Worm (Caenorhabditis elegans): ENCODE data around the gene madf-4.

The madf-4 gene

DNA sequence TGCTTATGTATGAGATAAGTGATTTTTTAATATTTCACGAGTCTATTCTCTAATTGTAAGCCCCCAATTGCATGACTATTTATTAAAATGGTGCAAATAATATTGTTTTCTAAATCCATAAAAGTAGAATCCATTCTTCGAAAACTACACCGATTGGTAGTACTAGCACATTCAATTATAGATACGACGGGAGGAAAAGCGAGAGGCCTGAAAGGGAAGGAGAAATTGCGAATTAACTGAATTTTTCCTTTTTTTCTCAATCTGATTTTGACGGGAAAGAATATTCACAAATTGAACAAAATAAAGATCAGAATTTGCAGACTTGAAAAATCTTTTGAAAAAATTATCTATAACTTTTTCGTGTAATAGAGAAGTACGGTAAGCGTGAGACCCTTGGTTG, 14.9 kb upstream of the madf-4 start:
- peak; percentile 54 for TF ChIP-seq unc-42 (tag; optimal IDR thresholded peaks at IDR 0.05)
- no peak for TF ChIP-seq hlh-15 (tag; optimal IDR thresholded peaks at IDR 0.05)

ce11 chrV:9976138-9976537, 13.8 kb upstream of the madf-4 start, which contains the start of gene unc-41:
Gene unc-41 (minus strand): TSS chrV:9976238.
- TF ChIP-seq ceh-34 (tag; optimal IDR thresholded peaks at IDR 0.05) (no peak), T23F11.4 (GFP tag; optimal IDR thresholded peaks at IDR 0.05) (no peak), fax-1 (tag; optimal IDR thresholded peaks at IDR 0.05) (no peak), nfya-1 (tag; optimal IDR thresholded peaks at IDR 0.05) (no peak), pha-2 (tag; optimal IDR thresholded peaks at IDR 0.05) (no peak), pros-1 (tag; optimal IDR thresholded peaks at IDR 0.05) (no peak), mec-3 (tag; optimal IDR thresholded peaks at IDR 0.05; ENCODE audit: borderline replicate concordance) (no peak), ceh-31 (tag; optimal IDR thresholded peaks at IDR 0.05) (no peak), K02D7.2 (tag; optimal IDR thresholded peaks at IDR 0.05) (no peak), pag-3 (tag; optimal IDR thresholded peaks at IDR 0.05; ENCODE audit: borderline replicate concordance) (no peak), lin-11 (tag; optimal IDR thresholded peaks at IDR 0.05) (no peak)

DNA sequence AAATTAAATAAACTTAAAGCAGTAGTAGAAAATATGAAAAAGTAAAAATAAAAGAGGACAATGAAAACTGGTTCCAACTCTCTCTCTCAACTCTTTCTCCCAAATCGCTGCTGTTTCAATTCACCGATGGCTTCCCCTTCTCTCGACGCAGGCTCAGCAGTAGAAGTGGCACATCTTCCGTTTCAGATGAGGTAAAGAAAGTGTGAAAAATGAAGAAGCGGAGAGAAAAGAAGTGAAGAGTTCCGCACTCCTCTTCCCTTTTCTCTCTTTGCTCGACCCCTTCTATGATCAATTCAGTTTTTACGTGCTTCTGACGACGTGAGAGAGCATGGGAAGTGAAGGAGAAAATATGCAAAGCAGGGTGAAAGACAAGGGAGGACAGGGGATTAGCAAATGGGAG, 12.0 kb upstream of the madf-4 start:
- TF ChIP-seq unc-42 (tag; optimal IDR thresholded peaks at IDR 0.05) (peak; percentile 62), ceh-31 (tag; optimal IDR thresholded peaks at IDR 0.05) (peak; percentile 30), pag-3 (tag; optimal IDR thresholded peaks at IDR 0.05; ENCODE audit: borderline replicate concordance) (no peak), nfya-1 (tag; optimal IDR thresholded peaks at IDR 0.05) (peak; percentile 28)

DNA sequence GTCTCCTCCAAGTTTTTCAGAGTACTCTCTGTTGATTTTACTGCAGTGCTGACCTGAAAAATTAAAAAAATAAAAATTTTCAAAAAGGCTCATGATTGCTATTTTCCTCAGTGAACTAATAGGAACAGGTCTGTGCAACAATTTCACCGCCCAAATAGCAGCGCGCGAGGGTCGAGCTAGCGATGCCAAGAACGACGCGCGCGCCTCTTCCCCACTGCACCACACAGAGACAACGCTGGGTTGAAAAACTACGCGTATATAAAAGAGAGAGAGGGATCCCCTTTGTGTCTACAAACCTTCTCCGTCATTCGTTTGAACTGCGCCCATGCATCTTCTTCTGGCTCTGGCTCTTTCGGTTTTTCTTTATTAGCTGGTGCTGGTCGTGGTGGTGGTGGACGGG, 7.8 kb upstream of the madf-4 start:
- peak; percentile 95 for TF ChIP-seq unc-86 (tag; optimal IDR thresholded peaks at IDR 0.05)
- TF ChIP-seq ceh-6 (GFP tag; optimal IDR thresholded peaks at IDR 0.05): peak; percentile 94
- peak; percentile 85 for TF ChIP-seq fax-1 (tag; optimal IDR thresholded peaks at IDR 0.05)
- TF ChIP-seq hlh-8 (tag; optimal IDR thresholded peaks at IDR 0.05): peak; percentile 79
- peak; percentile 43 for TF ChIP-seq odd-2 (tag; optimal IDR thresholded peaks at IDR 0.05)
- peak; percentile 95 for TF ChIP-seq dmd-4 (tag; optimal IDR thresholded peaks at IDR 0.05; ENCODE audit: borderline replicate concordance)
- peak; percentile 89 for TF ChIP-seq tbx-2 (tag; optimal IDR thresholded peaks at IDR 0.05)
- peak; percentile 78 for TF ChIP-seq ceh-48 (tag; optimal IDR thresholded peaks at IDR 0.05)
- peak; percentile 97 for TF ChIP-seq gmeb-2 (tag; optimal IDR thresholded peaks at IDR 0.05)
- TF ChIP-seq hlh-15 (tag; optimal IDR thresholded peaks at IDR 0.05): peak; percentile 93
- peak; percentile 82 for TF ChIP-seq ceh-31 (tag; optimal IDR thresholded peaks at IDR 0.05)
- peak; percentile 95 for TF ChIP-seq pat-9 (tag; optimal IDR thresholded peaks at IDR 0.05)
- peak; percentile 60 for TF ChIP-seq pros-1 (tag; optimal IDR thresholded peaks at IDR 0.05)
- peak; percentile 95 for TF ChIP-seq ztf-16 (tag; optimal IDR thresholded peaks at IDR 0.05)
- TF ChIP-seq K02D7.2 (tag; optimal IDR thresholded peaks at IDR 0.05): peak; percentile 89
- TF ChIP-seq che-1 (tag; optimal IDR thresholded peaks at IDR 0.05): peak; percentile 91
- TF ChIP-seq ceh-22 (tag; optimal IDR thresholded peaks at IDR 0.05): no peak
- no peak for TF ChIP-seq pha-4 (tag; optimal IDR thresholded peaks at IDR 0.05)
- peak; percentile 81 for TF ChIP-seq eyg-1 (tag; optimal IDR thresholded peaks at IDR 0.05)
- peak; percentile 91 for TF ChIP-seq C38D4.7 (GFP tag; optimal IDR thresholded peaks at IDR 0.05)
- TF ChIP-seq rnt-1 (tag; optimal IDR thresholded peaks at IDR 0.05): peak; percentile 77
- peak; percentile 93 for TF ChIP-seq elt-2 (tag; optimal IDR thresholded peaks at IDR 0.05)
- peak; percentile 74 for TF ChIP-seq zip-5 (tag; optimal IDR thresholded peaks at IDR 0.05)
- peak; percentile 87 for TF ChIP-seq nhr-232 (tag; optimal IDR thresholded peaks at IDR 0.05)
- TF ChIP-seq Y22D7AL.16 (tag; optimal IDR thresholded peaks at IDR 0.05): peak; percentile 87
- TF ChIP-seq sox-4 (tag; optimal IDR thresholded peaks at IDR 0.05): peak; percentile 93
- TF ChIP-seq fkh-10 (GFP tag; optimal IDR thresholded peaks at IDR 0.05): peak; percentile 15
- TF ChIP-seq nfya-1 (tag; optimal IDR thresholded peaks at IDR 0.05): peak; percentile 78
- TF ChIP-seq ceh-9 (tag; optimal IDR thresholded peaks at IDR 0.05): peak; percentile 90
- peak; percentile 95 for TF ChIP-seq ceh-34 (tag; optimal IDR thresholded peaks at IDR 0.05)
- TF ChIP-seq syd-9 (tag; optimal IDR thresholded peaks at IDR 0.05): peak; percentile 96
- TF ChIP-seq ama-1 (optimal IDR thresholded peaks at IDR 0.05): no peak
- TF ChIP-seq lin-11 (tag; optimal IDR thresholded peaks at IDR 0.05): peak; percentile 88
- peak; percentile 85 for TF ChIP-seq sdc-2 (tag; optimal IDR thresholded peaks at IDR 0.05)
- peak; percentile 90 for TF ChIP-seq npax-4 (tag; optimal IDR thresholded peaks at IDR 0.05)
- TF ChIP-seq ceh-18 (tag; optimal IDR thresholded peaks at IDR 0.05): peak; percentile 89
- peak; percentile 38 for TF ChIP-seq ceh-30 (tag; optimal IDR thresholded peaks at IDR 0.05)
- peak; percentile 78 for TF ChIP-seq unc-42 (tag; optimal IDR thresholded peaks at IDR 0.05)
- TF ChIP-seq K09A11.1 (tag; optimal IDR thresholded peaks at IDR 0.05; ENCODE audit: insufficient read depth): peak; percentile 61
- no peak for TF ChIP-seq pax-1 (tag; optimal IDR thresholded peaks at IDR 0.05)
- peak; percentile 96 for TF ChIP-seq ttx-3 (tag; optimal IDR thresholded peaks at IDR 0.05)
